Worm (Caenorhabditis elegans): ENCODE data around the gene C34E10.10.

ce11 chrIII:5267217-5267906 is 39.7 kb upstream of the C34E10.10 start, which contains the start of gene ZC395.5:
- TF ChIP-seq ama-1 (optimal IDR thresholded peaks at IDR 0.05) (no peak), ama-1 (GFP tag; optimal IDR thresholded peaks at IDR 0.05) (no peak), egl-18 (GFP tag; IDR thresholded peaks at IDR 0.05) (no peak), ets-4 (GFP tag; optimal IDR thresholded peaks at IDR 0.05) (no peak)
